Fruit fly (Drosophila melanogaster): Measurements from ENCODE around the gene ras.

The ras gene

dm6 chrX:10767350-10768005, 23.2 kb downstream of the ras start (continued):
- TF ChIP-seq CG13624 (GFP tag; optimal IDR thresholded peaks at IDR 0.05): peak; percentile 75
- no peak for TF ChIP-seq sim (GFP tag; IDR thresholded peaks at IDR 0.05)
- TF ChIP-seq BtbVII (GFP tag; optimal IDR thresholded peaks at IDR 0.05): peak; percentile 56
- TF ChIP-seq dm (GFP tag; optimal IDR thresholded peaks at IDR 0.05): no peak
- TF ChIP-seq prd (optimal IDR thresholded peaks at IDR 0.05): no peak
- TF ChIP-seq prd (GFP tag; IDR thresholded peaks at IDR 0.05): peak; percentile 66; the same call in 2 of the 3 replicates
- TF ChIP-seq unc-4 (GFP tag; IDR thresholded peaks at IDR 0.05; ENCODE audit: partially characterized antibody): no peak
- peak; percentile 47; the same call in 1 of the 2 replicates for TF ChIP-seq Adf1 (GFP tag; IDR thresholded peaks at IDR 0.05)
- TF ChIP-seq chif (GFP tag; optimal IDR thresholded peaks at IDR 0.05): no peak
- no peak for TF ChIP-seq psq (GFP tag; optimal IDR thresholded peaks at IDR 0.05)
- TF ChIP-seq maf-S (GFP tag; optimal IDR thresholded peaks at IDR 0.05): peak; percentile 65
- TF ChIP-seq gce (GFP tag; IDR thresholded peaks at IDR 0.05): 0 out of 3 replicates have a peak, but pooled peaks have one; percentile 39
- TF ChIP-seq tna (GFP tag; IDR thresholded peaks at IDR 0.05; ENCODE audit: partially characterized antibody): no peak
- TF ChIP-seq gfzf (GFP tag; optimal IDR thresholded peaks at IDR 0.05): no peak
- no peak for TF ChIP-seq ab (GFP tag; optimal IDR thresholded peaks at IDR 0.05)
- TF ChIP-seq ken (GFP tag; IDR thresholded peaks at IDR 0.05): peak; percentile 42; the same call in 1 of the 3 replicates
- peak; percentile 58 for TF ChIP-seq grn (GFP tag; optimal IDR thresholded peaks at IDR 0.05)
- TF ChIP-seq Sox100B (GFP tag; optimal IDR thresholded peaks at IDR 0.05): no peak
- TF ChIP-seq onecut (GFP tag; IDR thresholded peaks at IDR 0.05): peak; percentile 83
- TF ChIP-seq Kr (GFP tag; optimal IDR thresholded peaks at IDR 0.05): no peak
- no peak for TF ChIP-seq B-H1 (GFP tag; IDR thresholded peaks at IDR 0.05)
- TF ChIP-seq odd (GFP tag; optimal IDR thresholded peaks at IDR 0.05): peak; percentile 32
- TF ChIP-seq Dip2 (GFP tag; IDR thresholded peaks at IDR 0.05): no peak
- TF ChIP-seq Ada2b (GFP tag; IDR thresholded peaks at IDR 0.05): peak; percentile 48
- no peak for TF ChIP-seq sna (GFP tag; IDR thresholded peaks at IDR 0.05; ENCODE audit: partially characterized antibody)
- peak; percentile 77 for TF ChIP-seq CG7786 (GFP tag; optimal IDR thresholded peaks at IDR 0.05)
- no peak for TF ChIP-seq Ravus (GFP tag; IDR thresholded peaks at IDR 0.05)
- TF ChIP-seq Bteb2 (GFP tag; optimal IDR thresholded peaks at IDR 0.05): peak; percentile 20
- TF ChIP-seq CG1647 (GFP tag; optimal IDR thresholded peaks at IDR 0.05): peak; percentile 45
- TF ChIP-seq gsb (GFP tag; IDR thresholded peaks at IDR 0.05): 0 out of 2 replicates have a peak, but pooled peaks have one; percentile 13
- TF ChIP-seq CkIIα-i1 (GFP tag; IDR thresholded peaks at IDR 0.05): no peak
- TF ChIP-seq ap (GFP tag; IDR thresholded peaks at IDR 0.05): peak; percentile 23; the same call in 1 of the 2 replicates
- TF ChIP-seq ara (GFP tag; IDR thresholded peaks at IDR 0.05): peak; percentile 48; the same call in 1 of the 2 replicates
- no peak for TF ChIP-seq kah (GFP tag; optimal IDR thresholded peaks at IDR 0.05)
- TF ChIP-seq pros (GFP tag; optimal IDR thresholded peaks at IDR 0.05): no peak
- TF ChIP-seq CG4730 (GFP tag; IDR thresholded peaks at IDR 0.05): 0 out of 2 replicates have a peak, but pooled peaks have one; percentile 7
- TF ChIP-seq chm (GFP tag; IDR thresholded peaks at IDR 0.05): peak; percentile 79
- no peak for TF ChIP-seq cad (GFP tag; optimal IDR thresholded peaks at IDR 0.05)
- TF ChIP-seq CG34422 (GFP tag; IDR thresholded peaks at IDR 0.05): peak; percentile 70; the same call in 1 of the 3 replicates
- TF ChIP-seq CG1792 (GFP tag; optimal IDR thresholded peaks at IDR 0.05): peak; percentile 28
- TF ChIP-seq Sry-β (GFP tag; optimal IDR thresholded peaks at IDR 0.05): no peak
- TF ChIP-seq tup (GFP tag; optimal IDR thresholded peaks at IDR 0.05): no peak
- no peak for TF ChIP-seq jigr1 (GFP tag; IDR thresholded peaks at IDR 0.05)
- no peak for TF ChIP-seq pzg (GFP tag; optimal IDR thresholded peaks at IDR 0.05)
- TF ChIP-seq Taf1 (GFP tag; IDR thresholded peaks at IDR 0.05): no peak
- no peak for TF ChIP-seq dati (GFP tag; IDR thresholded peaks at IDR 0.05)
- no peak for TF ChIP-seq amos (GFP tag; IDR thresholded peaks at IDR 0.05; ENCODE audit: partially characterized antibody)
- TF ChIP-seq CG10267 (tag; optimal IDR thresholded peaks at IDR 0.05): no peak
- peak; percentile 54 for TF ChIP-seq CG12299 (tag; optimal IDR thresholded peaks at IDR 0.05)
- no peak for TF ChIP-seq fd102C (GFP tag; optimal IDR thresholded peaks at IDR 0.05)
- TF ChIP-seq Dad (GFP tag; optimal IDR thresholded peaks at IDR 0.05): peak; percentile 33

Measured in whole organism, embryonic.